Worm (Caenorhabditis elegans): Measurements from ENCODE around the gene Y19D2B.2.

- TF ChIP-seq dao-5 (tag; optimal IDR thresholded peaks at IDR 0.05) (no peak), W03F9.2 (tag; optimal IDR thresholded peaks at IDR 0.05) (no peak), him-1 (tag; optimal IDR thresholded peaks at IDR 0.05) (no peak)
Observed at ce11 chrII:10915732-10916131, 8.3 kb upstream of the Y19D2B.2 start, which contains the start of gene F44F4.9.
